Fruit fly (Drosophila melanogaster): Measurements from ENCODE around the gene cad.
A peak's percentile ranks its signal among the peaks of the same experiment; 100 is the strongest.

cad gene

dm6 chr2L:20752160-20752559 lies 18.4 kb upstream of the cad start, which contains the start of the genes Amacr and Ns4 (continued):
- TF ChIP-seq CG18011 (GFP tag; optimal IDR thresholded peaks at IDR 0.05) (peak; percentile 40), row (GFP tag; IDR thresholded peaks at IDR 0.05) (peak; percentile 89), CG12071 (GFP tag; optimal IDR thresholded peaks at IDR 0.05) (no peak), dimm (GFP tag; IDR thresholded peaks at IDR 0.05) (no peak), onecut (GFP tag; IDR thresholded peaks at IDR 0.05) (no peak), lab (GFP tag; optimal IDR thresholded peaks at IDR 0.05) (no peak), CG14710 (tag; optimal IDR thresholded peaks at IDR 0.05) (peak; percentile 45), CG1603 (tag; optimal IDR thresholded peaks at IDR 0.05) (no peak), Fer2 (tag; optimal IDR thresholded peaks at IDR 0.05) (no peak), ssp (GFP tag; IDR thresholded peaks at IDR 0.05) (peak; percentile 29; the same call in 1 of the 2 replicates), vfl (GFP tag; optimal IDR thresholded peaks at IDR 0.05) (peak; percentile 55), Abd-B (GFP tag; optimal IDR thresholded peaks at IDR 0.05) (no peak), ftz-f1 (GFP tag; optimal IDR thresholded peaks at IDR 0.05) (no peak), Asciz (GFP tag; optimal IDR thresholded peaks at IDR 0.05) (no peak), Dek (tag; optimal IDR thresholded peaks at IDR 0.05) (no peak), da (GFP tag; optimal IDR thresholded peaks at IDR 0.05) (peak; percentile 8), CG1647 (GFP tag; optimal IDR thresholded peaks at IDR 0.05) (peak; percentile 0), CG6175 (GFP tag; IDR thresholded peaks at IDR 0.05) (no peak), Spps (tag; optimal IDR thresholded peaks at IDR 0.05) (no peak), CG12299 (tag; optimal IDR thresholded peaks at IDR 0.05) (no peak), fd64A (GFP tag; optimal IDR thresholded peaks at IDR 0.05) (no peak), CG1832 (GFP tag; optimal IDR thresholded peaks at IDR 0.05) (no peak), CG3838 (GFP tag; optimal IDR thresholded peaks at IDR 0.05) (no peak), sens-2 (GFP tag; IDR thresholded peaks at IDR 0.05) (no peak), tx (GFP tag; optimal IDR thresholded peaks at IDR 0.05) (peak; percentile 65), CG5953 (GFP tag; IDR thresholded peaks at IDR 0.05) (no peak), CG4617 (GFP tag; optimal IDR thresholded peaks at IDR 0.05; ENCODE audit: borderline replicate concordance) (peak; percentile 78), ash1 (GFP tag; optimal IDR thresholded peaks at IDR 0.05) (no peak), HLHmδ (GFP tag; optimal IDR thresholded peaks at IDR 0.05) (no peak), Doc2 (GFP tag; IDR thresholded peaks at IDR 0.05) (no peak), CG14050 (GFP tag; IDR thresholded peaks at IDR 0.05) (0 out of 3 replicates have a peak, but pooled peaks have one; percentile 24), zf30C (GFP tag; optimal IDR thresholded peaks at IDR 0.05) (no peak), CG12236 (GFP tag; optimal IDR thresholded peaks at IDR 0.05) (no peak), Dfd (GFP tag; optimal IDR thresholded peaks at IDR 0.05) (no peak), gsb-n (tag; optimal IDR thresholded peaks at IDR 0.05) (no peak), tin (GFP tag; optimal IDR thresholded peaks at IDR 0.05) (peak; percentile 53), fu2 (GFP tag; optimal IDR thresholded peaks at IDR 0.05) (peak; percentile 65), CG13624 (GFP tag; optimal IDR thresholded peaks at IDR 0.05) (peak; percentile 54), CG7556 (GFP tag; optimal IDR thresholded peaks at IDR 0.05) (no peak), Ets97D (GFP tag; optimal IDR thresholded peaks at IDR 0.05) (peak; percentile 13), CG13894 (tag; optimal IDR thresholded peaks at IDR 0.05) (no peak), CG15073 (GFP tag; optimal IDR thresholded peaks at IDR 0.05) (no peak), Xrp1 (GFP tag; IDR thresholded peaks at IDR 0.05) (no peak), CG9797 (GFP tag; optimal IDR thresholded peaks at IDR 0.05) (no peak), otp (GFP tag; IDR thresholded peaks at IDR 0.05) (no peak), CG11247 (GFP tag; IDR thresholded peaks at IDR 0.05) (no peak), Dll (GFP tag; IDR thresholded peaks at IDR 0.05; ENCODE audit: partially characterized antibody) (no peak; the same call in 1 of the 4 replicates), nerfin-2 (GFP tag; IDR thresholded peaks at IDR 0.05; ENCODE audit: partially characterized antibody) (no peak), Trl (optimal IDR thresholded peaks at IDR 0.05) (no peak), Trl (GFP tag; optimal IDR thresholded peaks at IDR 0.05) (peak; percentile 36), tna (GFP tag; IDR thresholded peaks at IDR 0.05; ENCODE audit: partially characterized antibody) (no peak), crc (GFP tag; optimal IDR thresholded peaks at IDR 0.05) (peak; percentile 29)

Measured in whole organism, embryonic.